Fruit fly (Drosophila melanogaster) whole organism: ENCODE data around the gene CG1999.

Source experiments
- CG8478 ChIP-seq: fragments of >200 bp; optimal IDR thresholded peaks from 2 replicates; lab custom pipeline; 2018; ENCODE audit warnings: inconsistent platforms
- Dll ChIP-seq: fragments of >200 bp; optimal IDR thresholded peaks from 2 replicates; lab custom pipeline; 2017
- EcR ChIP-seq, 2 experiments: fragments of >200 bp; optimal IDR thresholded peaks; 2 replicates each; lab custom pipeline; 2017; ENCODE audit warnings: missing biosample characterization in 2 of 2, missing genetic modification characterization in 2 of 2, missing genetic modification reagents in 2 of 2
- pan ChIP-seq: fragments of >200 bp; optimal IDR thresholded peaks from 2 replicates; lab custom pipeline; 2017
- usp ChIP-seq: fragments of >200 bp; optimal IDR thresholded peaks from 2 replicates; lab custom pipeline; 2017; ENCODE audit warnings: missing biosample characterization, missing genetic modification characterization, mixed read lengths

dm6 chrX:7336121-7336961, 22.3 kb upstream of the CG1999 start:
- no peak for TF ChIP-seq CG8478
- no peak for TF ChIP-seq usp (GFP tag; lab: Kevin White, UChicago)
- TF ChIP-seq EcR (GFP tag; optimal IDR thresholded peaks at IDR 0.05; lab: Kevin White, UChicago): no peak
- no peak for TF ChIP-seq Dll (lab: Kevin White, UChicago)
- no peak for TF ChIP-seq pan
